Worm (Caenorhabditis elegans): ENCODE measurements around the gene F35C11.3.

DNA sequence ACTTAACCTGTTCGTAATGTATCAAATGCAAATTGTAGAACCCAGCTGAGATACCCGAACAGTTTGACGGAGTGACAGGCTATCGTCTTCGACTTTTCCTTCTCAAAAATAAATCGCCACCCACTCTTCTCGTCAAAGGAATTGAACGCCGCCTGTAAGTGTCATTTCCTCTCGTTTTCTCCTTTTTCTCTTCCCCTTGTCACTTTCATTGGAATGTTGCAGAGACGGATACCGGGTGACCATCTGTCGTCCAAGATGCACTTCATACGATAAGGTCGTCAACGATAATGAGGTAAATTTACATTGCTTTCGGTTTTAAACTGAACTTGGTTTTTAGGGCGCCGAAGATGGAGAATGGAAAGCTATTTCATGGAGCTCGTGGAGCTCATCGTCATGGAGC lies 46.8 kb upstream of the F35C11.3 start:
- TF ChIP-seq cog-1 (tag; optimal IDR thresholded peaks at IDR 0.05) (no peak), tab-1 (GFP tag; IDR thresholded peaks at IDR 0.05) (no peak), ref-1 (GFP tag; conservative IDR thresholded peaks at IDR 0.05) (no peak)

Data from whole organism, midembryonic.